Fruit fly (Drosophila melanogaster) whole organism, embryonic: ENCODE measurements around the gene CG9117.

Source experiments
- Bteb2 ChIP-seq: fragments of 200-800 bp; sonication (Bioruptor generic); optimal IDR thresholded peaks from 2 replicates; lab custom pipeline; 2016; ENCODE audit warnings: missing biosample characterization, missing genetic modification characterization
- CG10209 ChIP-seq: fragments of 200-800 bp; sonication (Bioruptor generic); optimal IDR thresholded peaks from 3 replicates; lab custom pipeline; 2017; ENCODE audit warnings: missing biosample characterization, mild to moderate bottlenecking, missing genetic modification characterization, missing genetic modification reagents
- CG10543 ChIP-seq: fragments of 200-800 bp; sonication (Bioruptor generic); optimal IDR thresholded peaks from 3 replicates; lab custom pipeline; 2017; ENCODE audit warnings: missing biosample characterization, mild to moderate bottlenecking, missing genetic modification characterization, moderate library complexity
- CG11247 ChIP-seq: fragments of 200-800 bp; sonication (Bioruptor generic); IDR thresholded peaks from 2 replicates; pipeline ENCODE4 v1.3.6; 2022; ENCODE audit warnings: missing biosample characterization, missing genetic modification characterization
- CG12659 ChIP-seq: fragments of 200-800 bp; sonication (Bioruptor generic); optimal IDR thresholded peaks from 3 replicates; lab custom pipeline; 2017; ENCODE audit warnings: mild to moderate bottlenecking, missing biosample characterization, missing genetic modification reagents, missing genetic modification characterization
- CG12744 ChIP-seq: fragments of 200-800 bp; sonication (Bioruptor generic); optimal IDR thresholded peaks from 2 replicates; lab custom pipeline; 2016; ENCODE audit warnings: missing biosample characterization, missing genetic modification characterization
- CG13123 ChIP-seq: fragments of 200-800 bp; sonication (Bioruptor generic); optimal IDR thresholded peaks from 2 replicates; lab custom pipeline; 2016; ENCODE audit warnings: missing biosample characterization, missing genetic modification characterization
- CG13296 ChIP-seq: fragments of 200-800 bp; sonication (Bioruptor generic); optimal IDR thresholded peaks from 3 replicates; lab custom pipeline; 2018; ENCODE audit warnings: missing biosample characterization, mild to moderate bottlenecking, missing genetic modification characterization
- CG13424 ChIP-seq: fragments of 200-800 bp; sonication (Bioruptor generic); optimal IDR thresholded peaks from 2 replicates; lab custom pipeline; 2019; ENCODE audit warnings: missing biosample characterization, mild to moderate bottlenecking, missing genetic modification characterization, moderate library complexity
- CG13894 ChIP-seq: fragments of 200-800 bp; sonication (Bioruptor generic); optimal IDR thresholded peaks from 3 replicates; lab custom pipeline; 2018; ENCODE audit warnings: missing biosample characterization, mild to moderate bottlenecking, missing genetic modification characterization, moderate library complexity
- CG14014 ChIP-seq: fragments of 200-800 bp; sonication (Bioruptor generic); IDR thresholded peaks from 2 replicates; pipeline ENCODE4 v1.3.6; 2022; ENCODE audit warnings: missing biosample characterization, missing genetic modification characterization
- CG14441 ChIP-seq: fragments of 200-800 bp; sonication (Bioruptor generic); IDR thresholded peaks from 2 replicates; pipeline ENCODE4 v1.3.6; 2022; ENCODE audit warnings: missing biosample characterization, missing genetic modification characterization
- CG14860 ChIP-seq: fragments of 200-800 bp; sonication (Bioruptor generic); IDR thresholded peaks from 3 replicates; pipeline ENCODE4 v1.3.6; 2022; ENCODE audit warnings: missing biosample characterization, missing genetic modification characterization; ENCODE audit not compliant: partially characterized antibody
- CG17612 ChIP-seq: fragments of 200-800 bp; sonication (Bioruptor generic); IDR thresholded peaks from 2 replicates; pipeline ENCODE4 v1.3.6; 2022; ENCODE audit warnings: missing biosample characterization, missing genetic modification characterization
- CG2678 ChIP-seq: fragments of 200-800 bp; sonication (Bioruptor generic); optimal IDR thresholded peaks from 3 replicates; lab custom pipeline; 2019; ENCODE audit warnings: missing biosample characterization, mild to moderate bottlenecking, missing genetic modification characterization, moderate library complexity
- CG30020 ChIP-seq: fragments of 200-800 bp; optimal IDR thresholded peaks from 2 replicates; lab custom pipeline; 2019; ENCODE audit warnings: missing biosample characterization, mild to moderate bottlenecking, missing genetic modification characterization, moderate library complexity
- CG31365 ChIP-seq: fragments of 200-800 bp; sonication (Bioruptor generic); optimal IDR thresholded peaks from 2 replicates; lab custom pipeline; 2018; ENCODE audit warnings: missing biosample characterization, mild to moderate bottlenecking, missing genetic modification characterization
- CG32767 ChIP-seq: fragments of 200-800 bp; sonication (Bioruptor generic); IDR thresholded peaks from 2 replicates; pipeline ENCODE4 v1.3.6; 2022; ENCODE audit warnings: missing biosample characterization, missing genetic modification characterization
- CG32772 ChIP-seq: fragments of 200-800 bp; sonication (Bioruptor generic); IDR thresholded peaks from 2 replicates; pipeline ENCODE4 v1.3.6; 2022; ENCODE audit warnings: missing biosample characterization, missing genetic modification characterization
- CG3281 ChIP-seq: fragments of 200-800 bp; sonication (Bioruptor generic); optimal IDR thresholded peaks from 3 replicates; lab custom pipeline; 2017; ENCODE audit warnings: missing biosample characterization, mild to moderate bottlenecking, missing genetic modification characterization
- CG3995 ChIP-seq: fragments of 200-800 bp; sonication (Bioruptor generic); optimal IDR thresholded peaks from 3 replicates; lab custom pipeline; 2016; ENCODE audit warnings: missing biosample characterization, missing genetic modification characterization
- D19A ChIP-seq: fragments of 200-800 bp; optimal IDR thresholded peaks from 3 replicates; lab custom pipeline; 2019; ENCODE audit warnings: missing biosample characterization, mild to moderate bottlenecking, missing genetic modification characterization, moderate library complexity
- Doc3 ChIP-seq: fragments of 200-800 bp; sonication (Bioruptor generic); IDR thresholded peaks from 3 replicates; pipeline ENCODE4 v1.3.6; 2022; ENCODE audit warnings: missing biosample characterization, missing genetic modification characterization; ENCODE audit not compliant: partially characterized antibody
- Hey ChIP-seq: fragments of 200-800 bp; sonication (Bioruptor generic); optimal IDR thresholded peaks from 3 replicates; lab custom pipeline; 2018; ENCODE audit warnings: missing biosample characterization, mild to moderate bottlenecking, missing genetic modification characterization
- Hr3 ChIP-seq: fragments of 200-800 bp; sonication (Bioruptor generic); optimal IDR thresholded peaks from 3 replicates; lab custom pipeline; 2016; ENCODE audit warnings: missing biosample characterization, missing genetic modification characterization
- Hr78 ChIP-seq, 2 experiments: fragments of 200-800 bp in 1 of 2; fragments of >200 bp in 1 of 2; sonication (Bioruptor generic) in 1 of 2; optimal IDR thresholded peaks; 2 replicates each; lab custom pipeline; 2017 to 2019; ENCODE audit warnings: missing biosample characterization in 2 of 2, missing genetic modification characterization in 2 of 2, mild to moderate bottlenecking in 1 of 2, moderate library complexity in 1 of 2
- Nf-YA ChIP-seq: fragments of 200-800 bp; sonication (Bioruptor generic); IDR thresholded peaks from 2 replicates; pipeline ENCODE4 v1.3.6; 2022; ENCODE audit warnings: missing biosample characterization, missing genetic modification characterization
- Optix ChIP-seq: fragments of 200-800 bp; sonication (Bioruptor generic); IDR thresholded peaks from 3 replicates; pipeline ENCODE4 v1.3.6; 2022; ENCODE audit warnings: missing biosample characterization, missing genetic modification characterization
- Side ChIP-seq: fragments of 200-800 bp; sonication (Bioruptor generic); optimal IDR thresholded peaks from 2 replicates; lab custom pipeline; 2016; ENCODE audit warnings: missing biosample characterization, missing genetic modification characterization
- Tbp ChIP-seq: fragments of >200 bp; optimal IDR thresholded peaks from 2 replicates; lab custom pipeline; 2018; ENCODE audit warnings: missing biosample characterization, missing genetic modification characterization
- Vsx1 ChIP-seq: fragments of 200-800 bp; sonication (Bioruptor generic); optimal IDR thresholded peaks from 2 replicates; lab custom pipeline; 2017; ENCODE audit warnings: missing biosample characterization, mild to moderate bottlenecking, missing genetic modification characterization, missing genetic modification reagents
- ap ChIP-seq: fragments of 200-800 bp; sonication (Bioruptor generic); IDR thresholded peaks from 2 replicates; pipeline ENCODE4 v1.3.6; 2022; ENCODE audit warnings: missing biosample characterization, missing genetic modification characterization
- crc ChIP-seq: fragments of 200-800 bp; sonication (Bioruptor generic); optimal IDR thresholded peaks from 2 replicates; lab custom pipeline; 2016; ENCODE audit warnings: missing biosample characterization, missing genetic modification characterization
- dysf ChIP-seq: fragments of 200-800 bp; sonication (Bioruptor generic); IDR thresholded peaks from 3 replicates; pipeline ENCODE4 v1.3.6; 2022; ENCODE audit warnings: missing biosample characterization, missing genetic modification characterization
- en ChIP-seq: fragments of 200-800 bp; sonication (Bioruptor generic); optimal IDR thresholded peaks from 2 replicates; lab custom pipeline; 2016; ENCODE audit warnings: missing biosample characterization, missing genetic modification characterization
- exex ChIP-seq: fragments of 200-800 bp; sonication (Bioruptor generic); optimal IDR thresholded peaks from 4 replicates; lab custom pipeline; 2018; ENCODE audit warnings: missing biosample characterization, mild to moderate bottlenecking, missing genetic modification characterization, moderate library complexity
- grn ChIP-seq: fragments of 200-800 bp; sonication (Bioruptor generic); optimal IDR thresholded peaks from 3 replicates; lab custom pipeline; 2017; ENCODE audit warnings: missing biosample characterization, missing genetic modification characterization
- gro ChIP-seq: fragments of 200-800 bp; sonication (Bioruptor generic); optimal IDR thresholded peaks from 2 replicates; lab custom pipeline; 2016; ENCODE audit warnings: missing biosample characterization, missing genetic modification characterization
- hth ChIP-seq: fragments of >200 bp; optimal IDR thresholded peaks from 2 replicates; lab custom pipeline; 2017; ENCODE audit warnings: inconsistent platforms
- lab ChIP-seq: fragments of 200-800 bp; sonication (Bioruptor generic); optimal IDR thresholded peaks from 3 replicates; lab custom pipeline; 2017; ENCODE audit warnings: missing biosample characterization, missing genetic modification characterization, mild to moderate bottlenecking, moderate library complexity, missing genetic modification reagents
- lola ChIP-seq, 3 experiments: fragments of >200 bp in 2 of 3; fragments of 200-800 bp in 1 of 3; sonication (Bioruptor generic) in 1 of 3; optimal IDR thresholded peaks; 2 replicates each; lab custom pipeline; 2017 to 2019; ENCODE audit warnings: missing biosample characterization in 3 of 3, missing genetic modification characterization in 3 of 3, mild to moderate bottlenecking in 1 of 3, moderate library complexity in 1 of 3
- luna ChIP-seq: fragments of 200-800 bp; sonication (Bioruptor generic); optimal IDR thresholded peaks from 2 replicates; lab custom pipeline; 2016; ENCODE audit warnings: missing biosample characterization, missing genetic modification characterization
- nerfin-2 ChIP-seq: fragments of 200-800 bp; sonication (Bioruptor generic); IDR thresholded peaks from 2 replicates; pipeline ENCODE4 v1.3.6; 2022; ENCODE audit warnings: missing biosample characterization, missing genetic modification characterization; ENCODE audit not compliant: partially characterized antibody
- nom ChIP-seq: fragments of 200-800 bp; sonication (Bioruptor generic); optimal IDR thresholded peaks from 2 replicates; lab custom pipeline; 2017; ENCODE audit warnings: missing biosample characterization, missing genetic modification characterization, mild to moderate bottlenecking, moderate library complexity, missing genetic modification reagents
- sens-2 ChIP-seq: fragments of 200-800 bp; sonication (Bioruptor generic); IDR thresholded peaks from 2 replicates; pipeline ENCODE4 v1.3.6; 2022; ENCODE audit warnings: missing biosample characterization, missing genetic modification characterization
- sim ChIP-seq: fragments of 200-800 bp; sonication (Bioruptor generic); IDR thresholded peaks from 2 replicates; pipeline ENCODE4 v1.3.6; 2022; ENCODE audit warnings: missing biosample characterization, missing genetic modification characterization
- tap ChIP-seq: fragments of 200-800 bp; optimal IDR thresholded peaks from 3 replicates; lab custom pipeline; 2019; ENCODE audit warnings: missing biosample characterization, mild to moderate bottlenecking, missing genetic modification characterization, moderate library complexity
- tin ChIP-seq: fragments of 200-800 bp; sonication (Bioruptor generic); optimal IDR thresholded peaks from 3 replicates; lab custom pipeline; 2016; ENCODE audit warnings: missing biosample characterization, missing genetic modification characterization
- trem ChIP-seq: fragments of 200-800 bp; optimal IDR thresholded peaks from 3 replicates; lab custom pipeline; 2019; ENCODE audit warnings: missing biosample characterization, mild to moderate bottlenecking, missing genetic modification characterization, moderate library complexity
- unc-4 ChIP-seq: fragments of 200-800 bp; sonication (Bioruptor generic); IDR thresholded peaks from 2 replicates; pipeline ENCODE4 v1.3.6; 2022; ENCODE audit warnings: missing biosample characterization, missing genetic modification characterization; ENCODE audit not compliant: partially characterized antibody

CG9117 gene

DNA sequence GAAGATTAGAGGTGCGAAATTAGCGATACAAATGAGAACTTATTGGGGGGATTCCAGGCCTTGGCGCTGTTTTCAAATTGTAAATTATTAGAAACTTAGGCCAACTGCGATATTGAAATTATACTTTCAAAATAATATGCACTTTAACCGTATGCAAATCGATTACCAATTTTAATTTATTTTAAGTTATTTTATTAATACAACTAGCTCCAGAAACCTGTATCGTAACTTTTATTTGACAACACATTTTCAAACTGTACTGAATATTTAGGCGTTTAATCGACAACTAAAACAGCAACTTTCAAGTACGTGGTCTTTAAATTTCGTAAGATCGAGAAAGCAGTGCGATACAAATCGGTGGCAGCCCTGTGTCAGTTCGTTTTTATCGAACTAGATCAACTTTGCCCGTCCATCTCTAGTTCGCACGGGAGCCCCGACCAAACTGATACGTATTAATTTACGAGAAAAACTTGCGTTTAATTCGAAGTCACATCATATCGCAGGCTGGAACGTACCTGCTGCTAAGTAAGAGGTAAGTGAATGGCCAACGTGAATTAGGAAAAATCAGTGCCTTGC lies 33.0 kb upstream of the CG9117 start, which contains the start of the genes CG9154 and Kr-h2 (continued):
- TF ChIP-seq CG13424 (peak; percentile 35), sim (GFP tag; lab: Robert Waterston, UW) (no peak), tin (GFP tag; lab: Kevin White, UChicago) (no peak), CG13296 (GFP tag; lab: Kevin White, UChicago) (peak; percentile 16), CG13123 (GFP tag; lab: Kevin White, UChicago) (no peak), dysf (GFP tag; lab: Robert Waterston, UW) (peak; percentile 32; the same call in 1 of the 3 replicates), CG2678 (tag; lab: Kevin White, UChicago) (peak; percentile 56), crc (GFP tag; lab: Kevin White, UChicago) (no peak), Optix (GFP tag; lab: Robert Waterston, UW) (no peak), nom (GFP tag; lab: Kevin White, UChicago) (no peak), Hr3 (GFP tag; lab: Kevin White, UChicago) (no peak), lola (GFP tag; optimal IDR thresholded peaks at IDR 0.05; lab: Kevin White, UChicago) (peak in 1 of 3 experiments; percentile 25), sens-2 (no peak), Nf-YA (GFP tag; lab: Robert Waterston, UW) (no peak), CG12659 (GFP tag; lab: Kevin White, UChicago) (peak; percentile 79), CG3995 (GFP tag; lab: Kevin White, UChicago) (peak; percentile 3), Vsx1 (GFP tag; lab: Kevin White, UChicago) (no peak), CG32772 (GFP tag; lab: Robert Waterston, UW) (no peak), CG30020 (tag; lab: Kevin White, UChicago) (peak; percentile 34), Hey (tag; lab: Kevin White, UChicago) (no peak), CG31365 (tag; lab: Kevin White, UChicago) (peak; percentile 90), CG14860 (GFP tag; lab: Robert Waterston, UW) (peak; percentile 78), gro (no peak), CG32767 (GFP tag; lab: Robert Waterston, UW) (no peak), CG3281 (no peak), CG14014 (GFP tag; lab: Robert Waterston, UW) (0 out of 2 replicates have a peak, but pooled peaks have one; percentile 20), exex (tag; lab: Kevin White, UChicago) (peak; percentile 28), CG13894 (tag; lab: Kevin White, UChicago) (peak; percentile 57), Side (GFP tag; lab: Kevin White, UChicago) (no peak), CG12744 (GFP tag; lab: Kevin White, UChicago) (no peak), Doc3 (peak; percentile 44; the same call in 2 of the 3 replicates), tap (no peak), CG10209 (GFP tag; lab: Kevin White, UChicago) (no peak), D19A (tag; lab: Kevin White, UChicago) (no peak), CG17612 (GFP tag; lab: Robert Waterston, UW) (no peak), CG14441 (no peak), Hr78 (GFP tag; optimal IDR thresholded peaks at IDR 0.05; lab: Kevin White, UChicago) (no peak), en (GFP tag; lab: Kevin White, UChicago) (no peak), unc-4 (GFP tag; lab: Robert Waterston, UW) (peak; percentile 61), ap (GFP tag; lab: Robert Waterston, UW) (no peak), lab (GFP tag; lab: Kevin White, UChicago) (peak; percentile 69), luna (GFP tag; lab: Kevin White, UChicago) (no peak), trem (peak; percentile 73), hth (no peak), nerfin-2 (peak; percentile 68), CG10543 (GFP tag; lab: Kevin White, UChicago) (peak; percentile 62), grn (no peak), CG11247 (GFP tag; lab: Robert Waterston, UW) (no peak), Tbp (GFP tag; lab: Kevin White, UChicago) (no peak), Bteb2 (GFP tag; lab: Kevin White, UChicago) (no peak)
